Worm (Caenorhabditis elegans) whole organism, late embryonic: ENCODE measurements around the gene Y46G5A.38.

Experiments used
- K09A11.1 ChIP-seq: sonication (generic microtip); optimal IDR thresholded peaks from 2 replicates; lab custom pipeline; 2017; ENCODE audit warnings: antibody characterized with exemption, mild to moderate bottlenecking, missing genetic modification characterization, missing compliant biosample characterization; ENCODE audit not compliant: insufficient read depth
- ama-1 ChIP-seq: fragments of 150-350 bp; optimal IDR thresholded peaks from 2 replicates; lab custom pipeline; 2014
- ceh-19 ChIP-seq: fragments of 200-800 bp; sonication (Bioruptor generic); optimal IDR thresholded peaks from 2 replicates; lab custom pipeline; 2018; ENCODE audit warnings: mild to moderate bottlenecking, missing genetic modification characterization, missing compliant biosample characterization
- ceh-24 ChIP-seq: sonication (generic microtip); optimal IDR thresholded peaks from 2 replicates; lab custom pipeline; 2016; ENCODE audit warnings: mild to moderate bottlenecking, missing genetic modification characterization, missing compliant biosample characterization
- dve-1 ChIP-seq: sonication (generic microtip); optimal IDR thresholded peaks from 2 replicates; lab custom pipeline; 2017; ENCODE audit warnings: antibody characterized with exemption, mild to moderate bottlenecking, missing genetic modification characterization, missing compliant biosample characterization
- hlh-13 ChIP-seq: fragments of 200-800 bp; sonication (Bioruptor generic); optimal IDR thresholded peaks from 2 replicates; lab custom pipeline; 2018; ENCODE audit warnings: mild to moderate bottlenecking, missing genetic modification characterization, missing compliant biosample characterization
- lim-6 ChIP-seq: sonication (generic microtip); optimal IDR thresholded peaks from 2 replicates; lab custom pipeline; 2016; ENCODE audit warnings: missing genetic modification characterization, missing compliant biosample characterization
- nfya-1 ChIP-seq: sonication (generic microtip); optimal IDR thresholded peaks from 2 replicates; lab custom pipeline; 2017; ENCODE audit warnings: missing genetic modification characterization, mild to moderate bottlenecking, missing compliant biosample characterization, antibody characterized with exemption, moderate library complexity
- nhr-11 ChIP-seq: fragments of 150-350 bp; optimal IDR thresholded peaks from 2 replicates; lab custom pipeline; 2014; ENCODE audit warnings: missing biosample characterization, missing genetic modification characterization
- syd-9 ChIP-seq: sonication (generic microtip); optimal IDR thresholded peaks from 2 replicates; lab custom pipeline; 2016; ENCODE audit warnings: mild to moderate bottlenecking, missing genetic modification characterization, moderate library complexity, missing compliant biosample characterization
- tbx-2 ChIP-seq: sonication (generic microtip); optimal IDR thresholded peaks from 2 replicates; lab custom pipeline; 2016; ENCODE audit warnings: missing genetic modification characterization, missing compliant biosample characterization
- ttx-3 ChIP-seq: sonication (generic microtip); optimal IDR thresholded peaks from 2 replicates; lab custom pipeline; 2016; ENCODE audit warnings: missing genetic modification reagents, missing genetic modification characterization, missing compliant biosample characterization
- unc-86 ChIP-seq: sonication (generic microtip); optimal IDR thresholded peaks from 2 replicates; lab custom pipeline; 2016; ENCODE audit warnings: missing genetic modification characterization, missing compliant biosample characterization

DNA sequence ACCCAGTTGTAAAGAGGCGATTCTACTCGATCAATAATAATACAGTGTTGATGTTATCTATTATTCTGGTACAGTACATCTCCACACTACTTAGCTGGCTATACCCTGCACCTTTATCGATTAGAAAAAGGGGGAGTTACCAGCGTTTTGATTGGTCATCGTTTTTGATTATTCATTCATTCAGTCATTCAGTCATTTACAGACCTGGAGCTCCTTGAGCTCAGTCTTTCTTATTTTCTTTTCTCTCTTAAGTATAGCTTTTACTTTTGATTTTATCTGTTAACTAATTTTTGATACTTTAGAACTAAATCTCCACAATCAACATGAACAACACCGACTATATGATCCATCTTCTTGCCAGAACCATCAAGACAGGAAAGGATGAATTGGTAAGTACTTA, 23.3 kb downstream of the Y46G5A.38 start, which contains the start of gene Y46G5A.28:
- TF ChIP-seq nhr-11 (no peak), ceh-24 (tag; lab: Kevin White, UChicago) (no peak), K09A11.1 (no peak), lim-6 (no peak), ama-1 (no peak), unc-86 (tag; lab: Kevin White, UChicago) (no peak), ttx-3 (tag; lab: Kevin White, UChicago) (no peak), ceh-19 (GFP tag; lab: Kevin White, UChicago) (no peak), hlh-13 (GFP tag; lab: Kevin White, UChicago) (no peak), nfya-1 (tag; lab: Kevin White, UChicago) (no peak), syd-9 (no peak), dve-1 (tag; lab: Kevin White, UChicago) (no peak), tbx-2 (tag; lab: Kevin White, UChicago) (no peak)
